Fruit fly (Drosophila melanogaster): Measurements from ENCODE around the gene CG13458.

- TF ChIP-seq OdsH (GFP tag; optimal IDR thresholded peaks at IDR 0.05) = peak; percentile 94
- TF ChIP-seq br (GFP tag; optimal IDR thresholded peaks at IDR 0.05) = peak; percentile 91
- peak; percentile 76 for TF ChIP-seq dsf (GFP tag; optimal IDR thresholded peaks at IDR 0.05; ENCODE audit: borderline replicate concordance)
- no peak for TF ChIP-seq jim (GFP tag; optimal IDR thresholded peaks at IDR 0.05)
- TF ChIP-seq psq (GFP tag; optimal IDR thresholded peaks at IDR 0.05) = peak; percentile 96
- no peak for TF ChIP-seq Hr78 (GFP tag; optimal IDR thresholded peaks at IDR 0.05)
These were observed 5.5 kb upstream of the CG13458 start for dm6 chr3L:15107776-15108379.

Measured in whole organism, wandering third instar larva.